Fruit fly (Drosophila melanogaster): Measurements from ENCODE around the gene CG15036.

- TF ChIP-seq H15 (GFP tag; IDR thresholded peaks at IDR 0.05) = no peak
- no peak for TF ChIP-seq CG1024 (GFP tag; IDR thresholded peaks at IDR 0.05)
- TF ChIP-seq CG4424 (GFP tag; optimal IDR thresholded peaks at IDR 0.05) = no peak
- no peak for TF ChIP-seq zen2 (GFP tag; IDR thresholded peaks at IDR 0.05; ENCODE audit: partially characterized antibody)
- TF ChIP-seq CG17361 (GFP tag; IDR thresholded peaks at IDR 0.05) = no peak
- no peak for TF ChIP-seq CG16863 (GFP tag; optimal IDR thresholded peaks at IDR 0.05)
- no peak for TF ChIP-seq org-1 (GFP tag; optimal IDR thresholded peaks at IDR 0.05)
- TF ChIP-seq salm (tag; optimal IDR thresholded peaks at IDR 0.05) = no peak
- TF ChIP-seq bowl (GFP tag; IDR thresholded peaks at IDR 0.05) = no peak
Measured at dm6 chrX:7432393-7432792, 7.8 kb upstream of the CG15036 start.
